Comparison of ENCODE assay signal across 2 fruit fly cellular contexts in genomic region chr3L:1653752-1654151, dm6.
A peak's percentile ranks its signal among the peaks of the same experiment; 100 is the strongest.
TF ChIP-seq lines count a peak whose summit lies in the region.

No protein-coding gene starts in this region.

- no peak for TF ChIP-seq CTCF in whole organism, embryonic (GFP tag; optimal IDR thresholded peaks at IDR 0.05; lab: Kevin White, UChicago)

TF ChIP-seq in whole organism, adult, 20 proteins besides CTCF, POLR2A, EP300 and RAD21:
- peak; percentile 30 for TF ChIP-seq cic (GFP tag; optimal IDR thresholded peaks at IDR 0.05; lab: Kevin White, UChicago)
- no peak for TF ChIP-seq CG7045 (GFP tag; optimal IDR thresholded peaks at IDR 0.05; lab: Kevin White, UChicago)
- no peak for TF ChIP-seq CG11617 (GFP tag; optimal IDR thresholded peaks at IDR 0.05; lab: Kevin White, UChicago)

TF ChIP-seq in whole organism, embryonic, 481 proteins besides CTCF, POLR2A, EP300 and RAD21:
- TF ChIP-seq ato (GFP tag; IDR thresholded peaks at IDR 0.05; lab: Robert Waterston, UW; ENCODE audit: partially characterized antibody) (0 out of 2 replicates have a peak, but pooled peaks have one; percentile 18), Chrac-16 (GFP tag; optimal IDR thresholded peaks at IDR 0.05; lab: Kevin White, UChicago) (no peak), ap (GFP tag; IDR thresholded peaks at IDR 0.05; lab: Robert Waterston, UW) (no peak), exex (tag; optimal IDR thresholded peaks at IDR 0.05; lab: Kevin White, UChicago) (peak; percentile 82), mirr (GFP tag; optimal IDR thresholded peaks at IDR 0.05; lab: Kevin White, UChicago) (peak; percentile 71)
